Worm (Caenorhabditis elegans) whole organism, early embryonic: ENCODE data around the gene pbs-6.

Experiments used
- B0310.2 ChIP-seq: sonication (generic microtip); optimal IDR thresholded peaks from 2 replicates; lab custom pipeline; 2016; ENCODE audit warnings: mild to moderate bottlenecking, missing genetic modification characterization, missing compliant biosample characterization
- ceh-13 ChIP-seq: fragments of 200-800 bp; sonication (Bioruptor generic); optimal IDR thresholded peaks from 2 replicates; lab custom pipeline; 2018; ENCODE audit warnings: mild to moderate bottlenecking, missing genetic modification characterization, missing compliant biosample characterization
- flt-1 ChIP-seq: fragments of 200-800 bp; sonication (Bioruptor generic); IDR thresholded peaks from 2 replicates; pipeline ENCODE4 v1.3.6; 2022; ENCODE audit warnings: missing genetic modification characterization, missing compliant biosample characterization
- sea-1 ChIP-seq: fragments of 200-800 bp; sonication (Bioruptor generic); conservative IDR thresholded peaks from 2 replicates; pipeline ENCODE4 v1.3.6; 2022; ENCODE audit warnings: missing genetic modification characterization, missing compliant biosample characterization

DNA sequence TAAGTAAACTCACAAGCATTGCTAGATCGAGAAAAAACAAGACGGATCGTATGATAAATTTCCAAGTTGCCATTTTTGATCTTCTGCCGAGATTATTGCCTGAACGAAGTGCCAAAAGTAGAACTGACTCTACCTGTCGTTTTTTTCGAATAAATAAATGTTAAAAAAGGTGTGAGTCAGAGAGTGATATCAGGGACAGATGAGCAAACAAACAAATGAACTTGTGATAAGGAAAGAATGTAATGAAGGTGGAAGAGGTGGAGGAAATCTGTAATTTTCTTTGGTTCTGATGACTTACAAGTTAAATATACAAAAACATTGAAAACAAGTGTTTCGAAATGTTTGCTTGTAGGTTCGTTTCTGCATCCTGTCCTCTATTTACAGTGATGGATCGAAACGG, 4.6 kb downstream of the pbs-6 start, which contains the start of gene tsp-1:
- no peak for TF ChIP-seq ceh-13 (GFP tag; lab: Kevin White, UChicago)
- no peak for TF ChIP-seq sea-1 (GFP tag; lab: Robert Waterston, UW)
- no peak for TF ChIP-seq B0310.2 (tag; lab: Kevin White, UChicago)
- TF ChIP-seq flt-1 (GFP tag; lab: Robert Waterston, UW): no peak
